Worm (Caenorhabditis elegans) whole organism, young adult: ENCODE data around the gene clec-37.

Experiments
- B0336.3 ChIP-seq: fragments of 200-800 bp; sonication (Bioruptor generic); IDR thresholded peaks from 2 replicates; pipeline ENCODE4 v1.3.6; 2022; ENCODE audit warnings: missing genetic modification characterization, missing compliant biosample characterization
- D2030.7 ChIP-seq: fragments of 200-800 bp; sonication (Bioruptor generic); IDR thresholded peaks from 2 replicates; pipeline ENCODE4 v1.3.6; 2022; ENCODE audit warnings: missing genetic modification reagents, missing genetic modification characterization, missing compliant biosample characterization
- F52B5.7 ChIP-seq: sonication (generic microtip); optimal IDR thresholded peaks from 2 replicates; lab custom pipeline; 2016; ENCODE audit warnings: mild to moderate bottlenecking, missing genetic modification characterization, missing compliant biosample characterization
- K11D2.4 ChIP-seq: fragments of 200-800 bp; sonication (Bioruptor generic); IDR thresholded peaks from 2 replicates; pipeline ENCODE4 v1.3.6; 2022; ENCODE audit warnings: missing genetic modification reagents, missing genetic modification characterization, missing compliant biosample characterization
- K12H6.12 ChIP-seq: fragments of 200-800 bp; sonication (Bioruptor generic); optimal IDR thresholded peaks from 2 replicates; lab custom pipeline; 2018; ENCODE audit warnings: mild to moderate bottlenecking, missing genetic modification characterization, missing compliant biosample characterization
- Y79H2A.3 ChIP-seq: fragments of 200-800 bp; sonication (Bioruptor generic); conservative IDR thresholded peaks from 2 replicates; pipeline ENCODE4 v1.3.6; 2022; ENCODE audit warnings: missing genetic modification reagents, missing genetic modification characterization, missing compliant biosample characterization
- ama-1 ChIP-seq, 3 experiments: fragments of 150-350 bp in 1 of 3; sonication (generic microtip) in 2 of 3; optimal IDR thresholded peaks; 2 replicates each; lab custom pipeline; 2014 to 2018; ENCODE audit warnings: missing biosample characterization in 2 of 3, missing genetic modification characterization in 2 of 3, missing genetic modification reagents in 2 of 3
- atf-7 ChIP-seq: sonication (generic microtip); optimal IDR thresholded peaks from 2 replicates; lab custom pipeline; 2017; ENCODE audit warnings: mild to moderate bottlenecking, missing genetic modification characterization, missing compliant biosample characterization
- attf-6 ChIP-seq: fragments of 200-800 bp; sonication (Bioruptor generic); IDR thresholded peaks from 2 replicates; pipeline ENCODE4 v1.3.6; 2022; ENCODE audit warnings: missing genetic modification reagents, missing genetic modification characterization, missing compliant biosample characterization
- ccch-3 ChIP-seq: fragments of 200-800 bp; sonication (Bioruptor generic); optimal IDR thresholded peaks from 2 replicates; lab custom pipeline; 2018; ENCODE audit warnings: mild to moderate bottlenecking, missing genetic modification characterization, missing compliant biosample characterization
- ceh-100 ChIP-seq: fragments of 200-800 bp; sonication (Bioruptor generic); IDR thresholded peaks from 2 replicates; pipeline ENCODE4 v1.3.6; 2022; ENCODE audit warnings: missing genetic modification reagents, missing genetic modification characterization, missing compliant biosample characterization
- die-1 ChIP-seq: sonication (generic microtip); optimal IDR thresholded peaks from 2 replicates; lab custom pipeline; 2016; ENCODE audit warnings: missing genotype, mild to moderate bottlenecking, missing genetic modification characterization, missing compliant biosample characterization
- dpff-1 ChIP-seq: sonication (generic microtip); optimal IDR thresholded peaks from 2 replicates; lab custom pipeline; 2017; ENCODE audit warnings: mild to moderate bottlenecking, missing genetic modification characterization, missing compliant biosample characterization
- dpl-1 ChIP-seq: fragments of 150-350 bp; optimal IDR thresholded peaks from 2 replicates; lab custom pipeline; 2014; ENCODE audit warnings: missing biosample characterization, missing genetic modification reagents, missing genetic modification characterization
- egrh-3 ChIP-seq: fragments of 200-800 bp; sonication (Bioruptor generic); IDR thresholded peaks from 2 replicates; pipeline ENCODE4 v1.3.6; 2022; ENCODE audit warnings: missing genetic modification reagents, missing genetic modification characterization, missing compliant biosample characterization
- hlh-12 ChIP-seq: sonication (generic microtip); optimal IDR thresholded peaks from 2 replicates; lab custom pipeline; 2016; ENCODE audit warnings: missing genetic modification characterization, missing compliant biosample characterization
- hrde-1 ChIP-seq: sonication (generic microtip); optimal IDR thresholded peaks from 2 replicates; lab custom pipeline; 2016; ENCODE audit warnings: missing genetic modification characterization, mild to moderate bottlenecking, missing compliant biosample characterization, moderate library complexity, missing genotype, missing genetic modification reagents, borderline replicate concordance
- lag-1 ChIP-seq: fragments of 200-800 bp; sonication (Bioruptor generic); IDR thresholded peaks from 2 replicates; pipeline ENCODE4 v1.3.6; 2022; ENCODE audit warnings: missing genetic modification reagents, missing genetic modification characterization, missing compliant biosample characterization
- lin-35 ChIP-seq, 3 experiments: fragments of 150-350 bp in 2 of 3; sonication (generic microtip) in 1 of 3; optimal IDR thresholded peaks; 2 replicates each; lab custom pipeline; 2014 to 2018; ENCODE audit warnings: missing biosample characterization in 3 of 3, missing genetic modification characterization in 3 of 3, missing genetic modification reagents in 3 of 3
- madf-10 ChIP-seq: sonication (generic microtip); optimal IDR thresholded peaks from 2 replicates; lab custom pipeline; 2016; ENCODE audit warnings: mild to moderate bottlenecking, missing genetic modification characterization, missing compliant biosample characterization
- madf-8 ChIP-seq: fragments of 200-800 bp; sonication (Bioruptor generic); conservative IDR thresholded peaks from 2 replicates; pipeline ENCODE4 v1.3.6; 2022; ENCODE audit warnings: missing genetic modification reagents, missing genetic modification characterization, missing compliant biosample characterization
- nfya-1 ChIP-seq: sonication (generic microtip); optimal IDR thresholded peaks from 2 replicates; lab custom pipeline; 2017; ENCODE audit warnings: antibody characterized with exemption, missing compliant biosample characterization, missing genetic modification characterization, borderline replicate concordance; ENCODE audit not compliant: insufficient read depth
- nhr-120 ChIP-seq: fragments of 200-800 bp; sonication (Bioruptor generic); IDR thresholded peaks from 2 replicates; pipeline ENCODE4 v1.3.6; 2022; ENCODE audit warnings: missing genetic modification characterization, missing compliant biosample characterization
- nhr-179 ChIP-seq: sonication (generic microtip); optimal IDR thresholded peaks from 2 replicates; lab custom pipeline; 2016; ENCODE audit warnings: mild to moderate bottlenecking, missing genetic modification characterization, missing compliant biosample characterization
- sea-2 ChIP-seq: fragments of 200-800 bp; sonication (Bioruptor generic); IDR thresholded peaks from 2 replicates; pipeline ENCODE4 v1.3.6; 2022; ENCODE audit warnings: missing genetic modification characterization, missing compliant biosample characterization
- snpc-1.1 ChIP-seq: sonication (generic microtip); optimal IDR thresholded peaks from 2 replicates; lab custom pipeline; 2017; ENCODE audit warnings: missing genetic modification characterization, mild to moderate bottlenecking, missing compliant biosample characterization, antibody characterized with exemption, moderate library complexity, missing genotype, missing genetic modification reagents; ENCODE audit not compliant: insufficient read depth
- snpc-4 ChIP-seq, 5 experiments: fragments of 150-350 bp in 1 of 5; sonication (generic microtip) in 4 of 5; optimal IDR thresholded peaks; 2 replicates each; lab custom pipeline; 2014 to 2018; ENCODE audit warnings: missing genetic modification characterization in 5 of 5, missing biosample characterization in 3 of 5, antibody characterized with exemption in 2 of 5, mild to moderate bottlenecking in 2 of 5, missing compliant biosample characterization in 2 of 5, missing genotype in 2 of 5, moderate library complexity in 2 of 5, missing genetic modification reagents in 1 of 5
- tbp1 ChIP-seq: fragments of 200-800 bp; sonication (Bioruptor generic); optimal IDR thresholded peaks from 2 replicates; lab custom pipeline; 2018; ENCODE audit warnings: mild to moderate bottlenecking, missing genetic modification characterization, missing compliant biosample characterization
- tbx-9 ChIP-seq: sonication (generic microtip); optimal IDR thresholded peaks from 2 replicates; lab custom pipeline; 2016; ENCODE audit warnings: borderline replicate concordance, missing genetic modification characterization, inconsistent platforms, missing compliant biosample characterization
- zfh-2 ChIP-seq: fragments of 200-800 bp; sonication (Bioruptor generic); conservative IDR thresholded peaks from 2 replicates; pipeline ENCODE4 v1.3.6; 2022; ENCODE audit warnings: missing genetic modification reagents, missing genetic modification characterization, missing compliant biosample characterization
- zim-3 ChIP-seq: sonication (generic microtip); optimal IDR thresholded peaks from 2 replicates; lab custom pipeline; 2017; ENCODE audit warnings: mild to moderate bottlenecking, missing genetic modification characterization, moderate library complexity, missing compliant biosample characterization
- ztf-22 ChIP-seq: fragments of 200-800 bp; sonication (Bioruptor generic); optimal IDR thresholded peaks from 2 replicates; lab custom pipeline; 2018; ENCODE audit warnings: mild to moderate bottlenecking, missing genetic modification characterization, moderate library complexity, missing compliant biosample characterization

The clec-37 gene

DNA sequence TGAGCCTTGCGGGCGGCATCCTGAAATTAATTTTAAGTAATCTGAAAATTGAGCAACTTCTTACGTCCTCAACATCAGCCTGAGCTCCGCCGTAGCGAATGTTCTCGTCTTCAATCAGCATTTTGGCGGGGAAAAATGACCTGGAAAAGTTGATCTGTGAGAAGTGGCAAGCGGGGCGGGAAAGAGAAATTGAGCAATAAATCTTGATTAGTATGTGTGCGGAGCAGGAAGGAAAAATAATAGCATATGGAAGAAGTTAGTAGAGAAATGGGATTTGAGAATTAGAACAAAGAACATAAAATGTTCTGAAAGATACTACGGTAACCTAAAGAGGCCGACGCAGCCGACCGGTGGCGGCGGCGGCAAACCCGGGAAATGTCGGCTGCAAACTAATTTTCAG lies 16.9 kb downstream of the clec-37 start, which contains the start of gene tni-3:
TSS of gene tni-3 (minus strand) at position 140 of the 400 bp plus-strand sequence.
- no peak for TF ChIP-seq B0336.3

DNA sequence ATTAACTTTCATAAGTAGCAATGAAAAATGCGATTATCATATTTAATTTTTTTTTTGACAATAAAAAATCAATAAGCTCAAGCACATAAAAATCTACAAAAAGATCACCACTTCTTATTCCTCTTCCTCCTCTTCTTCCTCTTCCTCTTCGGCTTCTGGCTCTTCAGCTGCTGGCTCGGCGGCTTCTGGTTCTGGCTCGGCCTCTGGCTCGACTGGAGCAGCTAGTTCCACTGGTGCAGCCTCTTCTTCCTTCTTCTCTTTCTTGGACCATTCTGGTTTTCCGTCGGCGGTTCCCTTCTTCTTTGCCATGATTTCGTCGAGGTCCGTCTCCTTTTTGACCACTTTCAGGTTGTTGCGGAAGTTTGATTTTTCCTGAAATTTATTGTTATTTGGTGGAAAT lies 18.2 kb downstream of the clec-37 start:
- TF ChIP-seq zfh-2 (GFP tag; lab: Robert Waterston, UW) (no peak; the same call in 1 of the 2 replicates), ztf-22 (GFP tag; lab: Kevin White, UChicago) (no peak), K11D2.4 (GFP tag; lab: Robert Waterston, UW) (no peak), lin-35 (GFP tag; optimal IDR thresholded peaks at IDR 0.05; lab: Kevin White, UChicago) (no peak), egrh-3 (GFP tag; lab: Robert Waterston, UW) (peak; percentile 52; the same call in 1 of the 2 replicates), D2030.7 (GFP tag; lab: Robert Waterston, UW) (no peak), hrde-1 (no peak)

DNA sequence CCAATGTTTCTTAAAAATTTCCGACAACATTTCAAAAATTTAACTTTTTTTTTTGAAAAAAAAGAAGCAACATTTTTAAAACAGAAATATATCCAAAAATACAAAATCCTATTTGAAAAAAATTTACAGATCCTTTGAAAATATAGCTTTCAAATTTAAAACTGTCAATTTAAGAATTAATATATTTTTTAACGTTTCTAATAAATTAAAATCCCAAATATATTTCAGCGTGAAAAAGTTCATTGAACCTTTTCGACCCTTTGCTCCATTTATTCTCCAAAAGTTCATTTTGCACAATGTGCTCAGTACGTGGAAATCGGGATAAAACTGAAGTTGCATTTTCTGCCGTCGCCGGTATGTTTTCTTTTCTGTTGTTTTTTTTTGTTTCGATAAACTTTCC lies 19.0 kb downstream of the clec-37 start, which contains the start of gene phy-3:
TSS of gene phy-3 (plus strand) at position 301 of the 400 bp plus-strand sequence.
- TF ChIP-seq hlh-12 (tag; lab: Kevin White, UChicago): no peak
- TF ChIP-seq tbx-9: no peak
- TF ChIP-seq die-1 (tag; lab: Kevin White, UChicago): no peak
- TF ChIP-seq ama-1 (optimal IDR thresholded peaks at IDR 0.05; lab: Kevin White, UChicago): no peak
- TF ChIP-seq ama-1 (GFP tag; optimal IDR thresholded peaks at IDR 0.05; lab: Kevin White, UChicago): no peak
- TF ChIP-seq hrde-1: no peak
- TF ChIP-seq madf-10: no peak
- TF ChIP-seq Y79H2A.3 (GFP tag; lab: Robert Waterston, UW): no peak
- no peak for TF ChIP-seq ccch-3 (GFP tag; lab: Kevin White, UChicago)
- no peak for TF ChIP-seq nhr-120 (GFP tag; lab: Robert Waterston, UW)
- no peak for TF ChIP-seq nhr-179
- no peak for TF ChIP-seq F52B5.7
- TF ChIP-seq B0336.3: no peak
- TF ChIP-seq tbp1 (GFP tag; lab: Kevin White, UChicago): no peak
- TF ChIP-seq sea-2: no peak
- no peak for TF ChIP-seq egrh-3 (GFP tag; lab: Robert Waterston, UW)
- no peak for TF ChIP-seq attf-6 (GFP tag; lab: Robert Waterston, UW)
- TF ChIP-seq, all 124 proteins: peak for 0

DNA sequence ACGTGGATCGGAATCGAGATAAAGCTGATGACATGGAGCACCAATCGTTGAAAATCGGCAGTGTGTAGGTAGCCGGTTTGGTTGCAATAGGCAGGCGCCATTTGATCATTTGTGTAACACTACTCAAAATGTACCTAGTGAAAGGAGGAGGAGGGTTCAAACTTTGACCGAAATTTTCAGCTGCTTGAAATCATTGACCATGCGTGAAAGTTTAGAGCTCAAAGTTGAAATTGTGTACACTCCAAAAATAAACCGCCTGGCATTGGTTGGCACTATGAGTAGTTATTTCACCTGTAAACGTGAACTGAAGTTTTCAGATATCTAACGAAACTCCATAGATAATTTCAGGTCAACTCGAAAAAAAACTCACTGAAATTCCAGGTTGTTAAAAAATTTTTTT lies 20.0 kb downstream of the clec-37 start, which contains the start of gene srh-215:
TSS of gene srh-215 (minus strand) at position 101 of the 400 bp plus-strand sequence.
- TF ChIP-seq dpl-1 (GFP tag; lab: Kevin White, UChicago): no peak
- TF ChIP-seq nhr-120 (GFP tag; lab: Robert Waterston, UW): no peak
- TF ChIP-seq F52B5.7: no peak
- TF ChIP-seq madf-8 (GFP tag; lab: Robert Waterston, UW): no peak
- no peak for TF ChIP-seq die-1 (tag; lab: Kevin White, UChicago)
- TF ChIP-seq dpff-1 (tag; lab: Kevin White, UChicago): no peak
- no peak for TF ChIP-seq nfya-1 (tag; lab: Kevin White, UChicago)
- TF ChIP-seq snpc-1.1 (tag; lab: Kevin White, UChicago): no peak
- TF ChIP-seq atf-7 (tag; lab: Kevin White, UChicago): no peak
- TF ChIP-seq K12H6.12 (tag; lab: Kevin White, UChicago): no peak
- no peak for TF ChIP-seq snpc-4 (GFP tag; optimal IDR thresholded peaks at IDR 0.05; lab: Kevin White, UChicago)
- no peak for TF ChIP-seq snpc-4 (tag; optimal IDR thresholded peaks at IDR 0.05; lab: Kevin White, UChicago)
- TF ChIP-seq Y79H2A.3 (GFP tag; lab: Robert Waterston, UW): no peak
- TF ChIP-seq, all 124 proteins: peak for 0

DNA sequence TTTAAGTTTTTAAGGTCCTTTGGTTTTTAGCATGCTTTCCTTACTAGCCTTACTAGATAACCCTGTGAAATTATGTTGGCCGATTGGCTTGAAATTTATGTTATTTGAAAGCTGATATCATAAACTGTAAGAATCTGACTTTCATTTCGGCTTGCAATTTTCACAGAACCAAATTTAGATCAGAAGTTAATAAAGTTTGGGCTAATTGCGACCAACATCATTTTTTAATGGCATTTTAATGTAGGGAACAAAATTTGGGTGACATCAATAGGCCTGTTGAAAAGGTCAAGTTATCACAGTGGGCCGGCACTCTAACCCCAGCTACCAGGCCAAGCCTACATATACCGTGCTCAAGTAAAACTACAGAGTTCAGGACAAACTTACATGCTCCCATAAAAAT lies 20.6 kb downstream of the clec-37 start:
- TF ChIP-seq lag-1 (GFP tag; lab: Robert Waterston, UW) (no peak), zim-3 (tag; lab: Kevin White, UChicago) (no peak), ceh-100 (GFP tag; lab: Robert Waterston, UW) (no peak), sea-2 (no peak)
